Fruit fly (Drosophila melanogaster): ENCODE results near the gene Epp.

DNA sequence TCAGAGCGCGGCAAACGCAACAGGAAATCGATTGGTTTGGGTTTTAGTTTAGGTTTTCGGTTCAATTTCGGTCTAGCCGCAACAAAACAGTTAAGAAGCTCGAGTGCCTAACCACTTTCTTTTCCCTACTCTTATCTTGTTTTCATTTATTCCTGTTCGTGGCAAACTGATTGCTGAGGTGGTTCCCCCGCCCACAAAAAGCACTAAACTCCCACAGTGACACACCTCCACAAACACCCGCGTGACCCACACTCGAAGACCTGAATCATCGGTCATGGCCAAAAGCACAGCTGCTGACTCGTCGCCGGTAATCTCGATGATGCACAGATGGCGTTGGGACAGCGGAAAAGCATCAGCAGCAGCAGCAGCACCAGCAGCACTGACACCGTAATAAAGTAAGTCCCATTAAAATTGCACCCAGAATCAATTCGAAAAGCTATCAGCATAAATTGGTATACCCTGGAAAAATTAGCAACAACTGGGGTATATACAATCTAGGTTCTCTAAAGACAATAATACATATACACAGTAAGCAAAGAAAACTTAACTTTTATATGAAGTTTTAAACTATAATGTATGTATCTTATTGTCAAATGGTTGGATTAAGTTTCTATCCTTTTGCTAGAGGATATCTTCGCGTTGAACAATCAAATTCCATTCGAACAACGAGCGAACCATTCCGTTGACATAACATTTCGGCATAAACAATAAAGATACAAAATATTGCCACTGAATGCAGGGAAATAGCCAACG lies 33.2 kb upstream of the Epp start:
- TF ChIP-seq psq (GFP tag; optimal IDR thresholded peaks at IDR 0.05) (no peak), dsf (GFP tag; optimal IDR thresholded peaks at IDR 0.05; ENCODE audit: borderline replicate concordance) (no peak), CG9705 (GFP tag; optimal IDR thresholded peaks at IDR 0.05) (no peak), lola (GFP tag; optimal IDR thresholded peaks at IDR 0.05) (no peak), dmrt93B (GFP tag; optimal IDR thresholded peaks at IDR 0.05) (no peak), Jra (GFP tag; optimal IDR thresholded peaks at IDR 0.05) (no peak), br (GFP tag; optimal IDR thresholded peaks at IDR 0.05) (no peak), h (GFP tag; optimal IDR thresholded peaks at IDR 0.05) (peak; percentile 50), Abd-B (GFP tag; optimal IDR thresholded peaks at IDR 0.05) (no peak), Myc (optimal IDR thresholded peaks at IDR 0.05) (no peak), brk (GFP tag; optimal IDR thresholded peaks at IDR 0.05) (no peak), OdsH (GFP tag; optimal IDR thresholded peaks at IDR 0.05) (peak; percentile 36)

Data from whole organism, wandering third instar larva.